Worm (Caenorhabditis elegans): ENCODE measurements around the gene spn-4.

spn-4 gene

ce11 chrV:6784853-6785492, at the start of gene spn-4, which contains the start of gene spe-39 (continued):
- TF ChIP-seq ama-1 (optimal IDR thresholded peaks at IDR 0.05) (peak; percentile 1), C16A3.4 (tag; optimal IDR thresholded peaks at IDR 0.05) (peak; percentile 83), ceh-90 (tag; optimal IDR thresholded peaks at IDR 0.05) (peak; percentile 46), Y116A8C.19 (tag; optimal IDR thresholded peaks at IDR 0.05; ENCODE audit: borderline replicate concordance) (no peak), unc-98 (GFP tag; IDR thresholded peaks at IDR 0.05) (no peak), irx-1 (tag; optimal IDR thresholded peaks at IDR 0.05) (peak; percentile 67), jun-1 (tag; optimal IDR thresholded peaks at IDR 0.05) (peak; percentile 61), lin-13 (GFP tag; optimal IDR thresholded peaks at IDR 0.05) (peak; percentile 80), ceh-82 (tag; optimal IDR thresholded peaks at IDR 0.05) (peak; percentile 53 to 76 (median 63)), zag-1 (tag; optimal IDR thresholded peaks at IDR 0.05) (no peak), pag-3 (tag; optimal IDR thresholded peaks at IDR 0.05; ENCODE audit: borderline replicate concordance, insufficient read depth) (no peak), nhr-77 (tag; optimal IDR thresholded peaks at IDR 0.05) (no peak), hlh-17 (GFP tag; optimal IDR thresholded peaks at IDR 0.05; ENCODE audit: borderline replicate concordance) (no peak), nhr-71 (tag; optimal IDR thresholded peaks at IDR 0.05) (peak; percentile 86), lin-39 (tag; optimal IDR thresholded peaks at IDR 0.05) (peak; percentile 80), elt-3 (tag; optimal IDR thresholded peaks at IDR 0.05) (peak in 2 of 6 experiments; percentile 42 to 55), fos-1 (tag; optimal IDR thresholded peaks at IDR 0.05) (no peak), ztf-4 (tag; optimal IDR thresholded peaks at IDR 0.05) (peak; percentile 9), unc-130 (tag; optimal IDR thresholded peaks at IDR 0.05) (peak; percentile 95), lsy-2 (tag; optimal IDR thresholded peaks at IDR 0.05) (peak; percentile 76 to 78), snu-23 (GFP tag; optimal IDR thresholded peaks at IDR 0.05) (peak; percentile 84), lin-15B (tag; optimal IDR thresholded peaks at IDR 0.05) (peak; percentile 57), mep-1 (tag; optimal IDR thresholded peaks at IDR 0.05) (peak; percentile 81), efl-1 (optimal IDR thresholded peaks at IDR 0.05) (peak; percentile 71 to 95), efl-1 (GFP tag; optimal IDR thresholded peaks at IDR 0.05 in 1 of 2) (peak; percentile 93 to 99), ceh-88 (GFP tag; IDR thresholded peaks at IDR 0.05) (no peak), ets-5 (GFP tag; IDR thresholded peaks at IDR 0.05) (no peak), egl-13 (tag; optimal IDR thresholded peaks at IDR 0.05) (peak; percentile 69), pax-3 (tag; optimal IDR thresholded peaks at IDR 0.05) (no peak), rnt-1 (tag; optimal IDR thresholded peaks at IDR 0.05) (peak; percentile 92), pqm-1 (tag; optimal IDR thresholded peaks at IDR 0.05) (no peak), nhr-19 (GFP tag; conservative IDR thresholded peaks at IDR 0.05) (peak; percentile 73), hpl-2 (GFP tag; optimal IDR thresholded peaks at IDR 0.05) (peak; percentile 81)

ce11 chrV:6831539-6831938, 46.8 kb upstream of the spn-4 start:
- no peak for TF ChIP-seq sup-37 (GFP tag; optimal IDR thresholded peaks at IDR 0.05)
- no peak for TF ChIP-seq nhr-71 (tag; optimal IDR thresholded peaks at IDR 0.05)

- TF ChIP-seq nhr-85 (tag) (peak; percentile 84), sox-4 (tag; optimal IDR thresholded peaks at IDR 0.05) (no peak), efl-1 (optimal IDR thresholded peaks at IDR 0.05) (no peak), efl-1 (GFP tag; optimal IDR thresholded peaks at IDR 0.05 in 1 of 2) (no peak), lin-14 (GFP tag; optimal IDR thresholded peaks at IDR 0.05) (peak; percentile 64), nhr-71 (tag; optimal IDR thresholded peaks at IDR 0.05) (no peak)
These were observed 46.1 kb upstream of the spn-4 start, which contains the start of gene col-142 for ce11 chrV:6830755-6831227. TSS of gene col-142 (plus strand) at chrV:6831177.

ce11 chrV:6830075-6830474, 45.4 kb upstream of the spn-4 start:
- no peak for TF ChIP-seq sox-4 (tag; optimal IDR thresholded peaks at IDR 0.05)
- TF ChIP-seq tbx-2 (tag; optimal IDR thresholded peaks at IDR 0.05) = no peak
- TF ChIP-seq mef-2 (tag; optimal IDR thresholded peaks at IDR 0.05) = no peak
- TF ChIP-seq alr-1 (tag; optimal IDR thresholded peaks at IDR 0.05; ENCODE audit: borderline replicate concordance) = no peak
- TF ChIP-seq mab-9 (GFP tag; IDR thresholded peaks at IDR 0.05) = no peak
- TF ChIP-seq ceh-8 (GFP tag; optimal IDR thresholded peaks at IDR 0.05) = peak; percentile 45
- no peak for TF ChIP-seq nhr-47 (tag; optimal IDR thresholded peaks at IDR 0.05)
